Worm (Caenorhabditis elegans): ENCODE results near the gene F10A3.17.

DNA sequence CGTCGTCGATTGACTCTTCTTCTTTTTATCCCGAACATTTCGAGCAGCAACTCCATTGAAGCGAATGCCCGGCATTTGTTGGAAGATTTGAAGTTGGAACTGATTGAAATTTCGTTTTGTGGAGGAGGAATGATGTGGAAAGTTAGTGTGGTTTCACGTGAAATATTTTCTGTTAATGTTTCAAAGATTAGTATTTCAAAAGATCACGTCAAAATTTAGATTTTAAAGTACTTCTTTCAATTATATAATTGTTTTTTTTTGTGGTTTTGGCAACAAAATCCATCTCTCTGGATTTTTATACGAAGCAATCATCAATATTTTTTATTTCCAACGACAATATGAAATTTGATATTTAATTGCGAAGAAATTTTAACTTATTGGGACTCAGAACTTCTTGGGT lies 22.5 kb downstream of the F10A3.17 start, which contains the start of gene F44G3.7:
- TF ChIP-seq ztf-23 (GFP tag; IDR thresholded peaks at IDR 0.05): no peak
- TF ChIP-seq med-1 (GFP tag; optimal IDR thresholded peaks at IDR 0.05; ENCODE audit: insufficient read depth): no peak
- TF ChIP-seq ztf-29 (GFP tag; IDR thresholded peaks at IDR 0.05): no peak
- no peak for TF ChIP-seq tab-1 (GFP tag; IDR thresholded peaks at IDR 0.05)

Measured in whole organism, midembryonic.